Worm (Caenorhabditis elegans): ENCODE data around the gene slc-17.7.

- TF ChIP-seq lin-29 (GFP tag; IDR thresholded peaks at IDR 0.05) (no peak), mdl-1 (tag; optimal IDR thresholded peaks at IDR 0.05) (no peak), dpl-1 (GFP tag; optimal IDR thresholded peaks at IDR 0.05) (no peak), mxl-2 (GFP tag; conservative IDR thresholded peaks at IDR 0.05) (no peak)
Observed at ce11 chrV:9254012-9254696, 12.1 kb downstream of the slc-17.7 start, which contains the start of gene F07C3.9.

Measured in whole organism, L4 larva.